Worm (Caenorhabditis elegans) whole organism, L2 larva: ENCODE data around the gene Y46G5A.39.
"Not testable (repeated sequence)": the region's sequence is repeated elsewhere in the genome, so short reads cannot be mapped to it uniquely, and the experiment has no call there.

Experiments used
- C34F6.9 ChIP-seq: fragments of 150-350 bp; optimal IDR thresholded peaks from 2 replicates; lab custom pipeline; 2014; ENCODE audit warnings: missing biosample characterization, missing genetic modification characterization
- F13H6.1 ChIP-seq: sonication (generic microtip); optimal IDR thresholded peaks from 2 replicates; lab custom pipeline; 2016; ENCODE audit warnings: missing genetic modification characterization, missing compliant biosample characterization
- R02D3.7 ChIP-seq: fragments of 150-350 bp; optimal IDR thresholded peaks from 2 replicates; lab custom pipeline; 2014; ENCODE audit warnings: missing biosample characterization, missing genetic modification characterization
- Y55F3AM.14 ChIP-seq: fragments of 200-800 bp; sonication (Bioruptor generic); optimal IDR thresholded peaks from 2 replicates; lab custom pipeline; 2018; ENCODE audit warnings: mild to moderate bottlenecking, missing genetic modification characterization, missing compliant biosample characterization
- ZK546.5 ChIP-seq: sonication (generic microtip); optimal IDR thresholded peaks from 2 replicates; lab custom pipeline; 2017; ENCODE audit warnings: missing biosample characterization, missing genetic modification characterization
- alr-1 ChIP-seq: fragments of 150-350 bp; optimal IDR thresholded peaks from 2 replicates; lab custom pipeline; 2014; ENCODE audit warnings: missing biosample characterization, missing genetic modification characterization
- aly-2 ChIP-seq: fragments of 150-350 bp; optimal IDR thresholded peaks from 2 replicates; lab custom pipeline; 2014; ENCODE audit warnings: missing biosample characterization, missing genetic modification characterization
- blmp-1 ChIP-seq: sonication (generic microtip); optimal IDR thresholded peaks from 2 replicates; lab custom pipeline; 2017; ENCODE audit warnings: missing genetic modification characterization, mild to moderate bottlenecking, missing compliant biosample characterization, antibody characterized with exemption, moderate library complexity; ENCODE audit not compliant: insufficient read depth
- ceh-16 ChIP-seq: fragments of 150-350 bp; optimal IDR thresholded peaks from 2 replicates; lab custom pipeline; 2014; ENCODE audit warnings: missing biosample characterization, missing genetic modification characterization
- ceh-82 ChIP-seq: fragments of 150-350 bp; optimal IDR thresholded peaks from 2 replicates; lab custom pipeline; 2014; ENCODE audit warnings: missing biosample characterization, missing genetic modification characterization
- crh-2 ChIP-seq: sonication (generic microtip); optimal IDR thresholded peaks from 2 replicates; lab custom pipeline; 2017; ENCODE audit warnings: missing biosample characterization, missing genetic modification characterization
- dmd-4 ChIP-seq: sonication (generic microtip); optimal IDR thresholded peaks from 2 replicates; lab custom pipeline; 2017; ENCODE audit warnings: missing biosample characterization, missing genetic modification characterization
- elt-1 ChIP-seq: fragments of 150-350 bp; optimal IDR thresholded peaks from 2 replicates; lab custom pipeline; 2014; ENCODE audit warnings: missing biosample characterization, missing genetic modification characterization
- elt-3 ChIP-seq: sonication (generic microtip); optimal IDR thresholded peaks from 2 replicates; lab custom pipeline; 2017; ENCODE audit warnings: missing biosample characterization, missing genetic modification characterization
- fos-1 ChIP-seq: fragments of 150-350 bp; optimal IDR thresholded peaks from 2 replicates; lab custom pipeline; 2014; ENCODE audit warnings: missing biosample characterization, missing genetic modification characterization
- gmeb-1 ChIP-seq: fragments of 150-350 bp; optimal IDR thresholded peaks from 2 replicates; lab custom pipeline; 2014; ENCODE audit warnings: missing biosample characterization, missing genetic modification characterization
- lin-11 ChIP-seq: fragments of 150-350 bp; sonication (generic microtip); optimal IDR thresholded peaks from 2 replicates; lab custom pipeline; 2014; ENCODE audit warnings: missing biosample characterization, missing genetic modification characterization, inconsistent platforms, mixed read lengths
- lin-39 ChIP-seq: fragments of 150-350 bp; optimal IDR thresholded peaks from 2 replicates; lab custom pipeline; 2014; ENCODE audit warnings: missing biosample characterization, missing genetic modification reagents, missing genetic modification characterization
- lsy-2 ChIP-seq, 2 experiments: fragments of 150-350 bp in 1 of 2; sonication (generic microtip) in 1 of 2; optimal IDR thresholded peaks; 2 replicates each; lab custom pipeline; 2014 to 2017; ENCODE audit warnings: missing biosample characterization in 2 of 2, missing genetic modification characterization in 2 of 2
- mab-5 ChIP-seq: fragments of 150-350 bp; optimal IDR thresholded peaks from 2 replicates; lab custom pipeline; 2014; ENCODE audit warnings: missing biosample characterization, missing genetic modification characterization
- mbf-1 ChIP-seq: sonication (generic microtip); optimal IDR thresholded peaks from 2 replicates; lab custom pipeline; 2017; ENCODE audit warnings: missing biosample characterization, missing genetic modification characterization
- mdl-1 ChIP-seq, 2 experiments: fragments of 150-350 bp in 1 of 2; sonication (generic microtip) in 1 of 2; optimal IDR thresholded peaks; 2 replicates each; lab custom pipeline; 2017; ENCODE audit warnings: missing biosample characterization in 2 of 2, missing genetic modification characterization in 2 of 2
- nhr-10 ChIP-seq: sonication (generic microtip); optimal IDR thresholded peaks from 2 replicates; lab custom pipeline; 2017; ENCODE audit warnings: missing biosample characterization, missing genetic modification characterization
- nhr-11 ChIP-seq: fragments of 150-350 bp; optimal IDR thresholded peaks from 2 replicates; lab custom pipeline; 2014; ENCODE audit warnings: missing biosample characterization, missing genetic modification characterization
- nhr-12 ChIP-seq: fragments of 150-350 bp; optimal IDR thresholded peaks from 2 replicates; lab custom pipeline; 2014; ENCODE audit warnings: missing biosample characterization, missing genetic modification characterization
- nhr-129 ChIP-seq: fragments of 150-350 bp; optimal IDR thresholded peaks from 2 replicates; lab custom pipeline; 2014; ENCODE audit warnings: missing biosample characterization, missing genetic modification characterization
- nhr-21 ChIP-seq: fragments of 150-350 bp; optimal IDR thresholded peaks from 2 replicates; lab custom pipeline; 2014; ENCODE audit warnings: missing biosample characterization, missing genetic modification characterization
- nhr-23 ChIP-seq: fragments of 150-350 bp; optimal IDR thresholded peaks from 2 replicates; lab custom pipeline; 2014; ENCODE audit warnings: missing biosample characterization, missing genetic modification reagents, missing genetic modification characterization
- nhr-237 ChIP-seq: fragments of 150-350 bp; optimal IDR thresholded peaks from 2 replicates; lab custom pipeline; 2014; ENCODE audit warnings: missing biosample characterization, missing genetic modification characterization
- nhr-25 ChIP-seq: fragments of 150-350 bp; sonication (generic microtip); optimal IDR thresholded peaks from 3 replicates; lab custom pipeline; 2014; ENCODE audit warnings: missing biosample characterization, missing genetic modification characterization
- peb-1 ChIP-seq: fragments of 150-350 bp; optimal IDR thresholded peaks from 2 replicates; lab custom pipeline; 2014; ENCODE audit warnings: missing biosample characterization, missing genetic modification characterization
- sem-4 ChIP-seq: fragments of 150-350 bp; optimal IDR thresholded peaks from 2 replicates; lab custom pipeline; 2014; ENCODE audit warnings: missing biosample characterization, missing genetic modification reagents, missing genetic modification characterization
- skn-1 ChIP-seq: sonication (generic microtip); optimal IDR thresholded peaks from 2 replicates; lab custom pipeline; 2017; ENCODE audit warnings: missing biosample characterization, missing genetic modification characterization
- sma-3 ChIP-seq: sonication (generic microtip); optimal IDR thresholded peaks from 2 replicates; lab custom pipeline; 2016; ENCODE audit warnings: missing genetic modification reagents, missing genetic modification characterization, missing compliant biosample characterization
- sma-9 ChIP-seq, 2 experiments: fragments of 150-350 bp in 1 of 2; sonication (generic microtip) in 1 of 2; optimal IDR thresholded peaks; 2 replicates each; lab custom pipeline; 2014 to 2016; ENCODE audit warnings: missing genetic modification characterization in 2 of 2, mild to moderate bottlenecking in 1 of 2, missing biosample characterization in 1 of 2, missing compliant biosample characterization in 1 of 2, missing genetic modification reagents in 1 of 2, moderate library complexity in 1 of 2
- snpc-4 ChIP-seq: fragments of 150-350 bp; optimal IDR thresholded peaks from 2 replicates; lab custom pipeline; 2014; ENCODE audit warnings: missing biosample characterization, missing genetic modification characterization
- unc-39 ChIP-seq: fragments of 150-350 bp; optimal IDR thresholded peaks from 2 replicates; lab custom pipeline; 2014; ENCODE audit warnings: missing biosample characterization, missing genetic modification characterization
- unc-55 ChIP-seq: fragments of 150-350 bp; sonication (generic microtip); optimal IDR thresholded peaks from 3 replicates; lab custom pipeline; 2014; ENCODE audit warnings: missing biosample characterization, missing genetic modification reagents, missing genetic modification characterization
- unc-62 ChIP-seq: fragments of 150-350 bp; optimal IDR thresholded peaks from 2 replicates; lab custom pipeline; 2014; ENCODE audit warnings: missing biosample characterization, missing genetic modification reagents, missing genetic modification characterization
- ztf-1 ChIP-seq: fragments of 200-800 bp; sonication (Bioruptor generic); conservative IDR thresholded peaks from 2 replicates; pipeline ENCODE4 v1.3.6; 2022; ENCODE audit warnings: missing genetic modification characterization, missing compliant biosample characterization
- ztf-11 ChIP-seq: sonication (generic microtip); optimal IDR thresholded peaks from 2 replicates; lab custom pipeline; 2017; ENCODE audit warnings: missing biosample characterization, missing genetic modification characterization
- ztf-4 ChIP-seq: fragments of 150-350 bp; optimal IDR thresholded peaks from 2 replicates; lab custom pipeline; 2014; ENCODE audit warnings: missing biosample characterization, missing genetic modification characterization

Y46G5A.39 gene

DNA sequence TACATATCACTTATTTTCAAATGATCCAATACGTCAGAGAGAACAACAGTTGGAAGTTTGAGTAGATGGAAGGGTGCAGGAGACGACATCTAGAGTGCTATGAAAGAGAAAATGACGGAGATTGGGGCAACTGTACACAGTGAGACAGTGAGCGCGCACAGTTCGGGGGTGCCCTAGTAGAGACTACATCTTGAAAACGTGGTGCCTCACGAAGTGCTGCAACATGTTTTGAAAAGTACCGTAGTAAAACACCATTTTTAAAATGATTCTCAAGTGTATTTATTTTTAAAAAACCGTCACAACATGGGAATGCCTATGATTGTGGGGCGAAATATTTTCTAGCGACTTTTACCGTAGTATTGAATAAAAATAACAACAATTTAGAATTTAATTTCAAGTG is at the start of gene Y46G5A.39:
Y46G5A.39 (minus strand) TSS at position 101 of the 400 bp plus-strand sequence.
- TF ChIP-seq nhr-12; nhr-129; ZK546.5 (tag; lab: Kevin White, UChicago): not testable (repeated sequence)

DNA sequence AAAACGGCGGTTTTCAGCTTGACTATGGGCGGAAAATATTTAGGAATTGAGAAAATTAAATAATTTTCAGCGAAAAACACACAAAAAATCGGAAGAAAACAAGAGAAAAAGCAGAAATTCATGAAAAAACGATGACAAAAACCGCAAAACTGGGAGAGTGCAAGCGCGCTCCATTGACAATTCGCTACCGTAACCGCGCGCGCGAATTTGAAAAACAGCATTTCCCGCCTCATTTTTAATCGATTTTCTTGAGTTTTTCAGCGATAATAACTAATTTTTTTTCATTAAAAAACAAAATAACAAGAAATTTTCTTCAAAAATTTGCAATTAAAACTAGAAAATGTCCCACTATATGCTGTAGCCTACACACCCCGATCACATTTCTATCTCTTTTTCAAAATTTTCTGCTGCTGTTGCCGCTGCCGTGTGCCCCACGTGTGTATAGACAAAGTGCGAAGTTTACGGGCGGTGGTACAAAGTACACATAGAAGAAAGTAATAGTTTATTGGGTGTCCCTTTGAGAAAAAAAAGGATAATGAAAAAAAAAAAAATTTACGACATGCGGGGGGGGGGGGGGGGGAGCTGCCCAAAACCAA is 46.4 kb upstream of the Y46G5A.39 start:
- TF ChIP-seq unc-39 (tag; lab: Kevin White, UChicago) (no peak), elt-1 (no peak), nhr-21 (tag; lab: Kevin White, UChicago) (peak; percentile 63), gmeb-1 (tag; lab: Kevin White, UChicago) (no peak), R02D3.7 (no peak), C34F6.9 (tag; lab: Kevin White, UChicago) (peak; percentile 1), crh-2 (peak; percentile 66), sma-3 (GFP tag; lab: Kevin White, UChicago) (peak; percentile 23), skn-1 (tag; lab: Kevin White, UChicago) (no peak), ztf-4 (peak; percentile 8), nhr-11 (tag; lab: Kevin White, UChicago) (peak; percentile 66), nhr-25 (peak; percentile 59), blmp-1 (tag; lab: Kevin White, UChicago) (peak; percentile 56), sma-9 (GFP tag; optimal IDR thresholded peaks at IDR 0.05; lab: Kevin White, UChicago) (peak; percentile 85), sma-9 (tag; optimal IDR thresholded peaks at IDR 0.05; lab: Kevin White, UChicago) (no peak), mdl-1 (tag; optimal IDR thresholded peaks at IDR 0.05; lab: Kevin White, UChicago) (peak in 1 of 2 experiments; percentile 54), lsy-2 (tag; optimal IDR thresholded peaks at IDR 0.05; lab: Kevin White, UChicago) (peak; percentile 73 to 89), F13H6.1 (peak; percentile 31), elt-3 (tag; lab: Kevin White, UChicago) (no peak)

DNA sequence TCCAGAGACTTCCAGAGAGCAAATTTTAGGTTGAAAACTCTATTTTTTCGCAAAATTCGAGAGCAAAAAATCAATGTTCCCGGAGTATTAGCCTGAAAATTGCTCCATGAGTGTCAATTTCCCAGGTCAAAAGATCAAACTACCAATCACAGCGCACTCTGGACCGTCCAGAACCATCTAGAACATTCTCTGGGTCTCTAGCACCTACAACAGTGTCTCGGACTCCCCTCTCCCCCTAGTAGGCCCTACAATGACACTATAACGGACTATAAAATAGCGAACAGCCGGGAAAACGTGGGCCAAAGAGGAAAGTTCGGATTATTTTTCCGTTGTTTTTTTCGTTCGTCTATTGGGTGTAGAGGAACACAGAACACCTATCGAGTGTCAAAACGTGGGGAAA is 45.7 kb upstream of the Y46G5A.39 start:
- TF ChIP-seq sem-4 (tag; lab: Kevin White, UChicago) (no peak), nhr-10 (tag; lab: Kevin White, UChicago) (no peak), nhr-237 (no peak), mab-5 (no peak), nhr-129 (no peak), blmp-1 (tag; lab: Kevin White, UChicago) (no peak), dmd-4 (tag; lab: Kevin White, UChicago) (no peak), Y55F3AM.14 (no peak), unc-55 (GFP tag; lab: Kevin White, UChicago) (no peak), ztf-11 (tag; lab: Kevin White, UChicago) (no peak), gmeb-1 (tag; lab: Kevin White, UChicago) (no peak), lsy-2 (tag; optimal IDR thresholded peaks at IDR 0.05; lab: Kevin White, UChicago) (no peak), mbf-1 (tag; lab: Kevin White, UChicago) (no peak), unc-62 (GFP tag; lab: Kevin White, UChicago) (no peak)

DNA sequence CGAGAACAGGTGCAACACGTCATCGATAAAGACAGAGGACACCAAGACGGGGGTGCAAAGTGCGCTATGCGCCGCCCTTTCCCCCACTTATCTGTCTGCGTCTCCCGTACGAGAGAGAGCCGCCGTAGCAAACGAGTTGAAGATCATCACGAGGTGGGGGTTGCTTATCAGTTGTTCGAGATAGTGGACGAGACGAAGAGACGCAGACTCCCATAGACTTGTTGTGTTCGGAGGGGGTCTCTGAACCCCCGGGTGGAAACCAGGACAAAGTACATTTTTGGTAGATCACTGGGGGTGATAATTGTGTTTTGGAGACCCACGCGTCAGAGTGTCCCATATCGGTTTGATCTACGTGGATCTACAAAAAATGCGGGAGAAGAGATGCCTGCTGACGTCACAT is 45.2 kb upstream of the Y46G5A.39 start:
- TF ChIP-seq ZK546.5 (tag; lab: Kevin White, UChicago): no peak
- TF ChIP-seq elt-3 (tag; lab: Kevin White, UChicago): no peak
- peak; percentile 96 for TF ChIP-seq nhr-21 (tag; lab: Kevin White, UChicago)
- no peak for TF ChIP-seq peb-1 (tag; lab: Kevin White, UChicago)
- TF ChIP-seq fos-1 (tag; lab: Kevin White, UChicago): peak; percentile 53
- peak; percentile 77 for TF ChIP-seq gmeb-1 (tag; lab: Kevin White, UChicago)
- TF ChIP-seq lin-39 (tag; lab: Kevin White, UChicago): no peak
- no peak for TF ChIP-seq nhr-11 (tag; lab: Kevin White, UChicago)
- peak; percentile 62 for TF ChIP-seq blmp-1 (tag; lab: Kevin White, UChicago)
- TF ChIP-seq unc-55 (GFP tag; lab: Kevin White, UChicago): no peak
- no peak for TF ChIP-seq nhr-12
- peak; percentile 54 for TF ChIP-seq C34F6.9 (tag; lab: Kevin White, UChicago)
- no peak for TF ChIP-seq alr-1 (tag; lab: Kevin White, UChicago)
- TF ChIP-seq aly-2: no peak
- peak; percentile 73 to 80 for TF ChIP-seq mdl-1 (tag; optimal IDR thresholded peaks at IDR 0.05; lab: Kevin White, UChicago)
- peak; percentile 43 for TF ChIP-seq sem-4 (tag; lab: Kevin White, UChicago)
- TF ChIP-seq unc-39 (tag; lab: Kevin White, UChicago): no peak
- no peak for TF ChIP-seq nhr-23 (tag; lab: Kevin White, UChicago)
- TF ChIP-seq ztf-1 (GFP tag; lab: Robert Waterston, UW): 0 out of 2 replicates have a peak, but pooled peaks have one; percentile 71
- TF ChIP-seq ceh-16 (tag; lab: Kevin White, UChicago): peak; percentile 57
- TF ChIP-seq sma-3 (GFP tag; lab: Kevin White, UChicago): peak; percentile 96
- peak; percentile 91 for TF ChIP-seq F13H6.1
- no peak for TF ChIP-seq unc-62 (GFP tag; lab: Kevin White, UChicago)
- no peak for TF ChIP-seq snpc-4 (tag; lab: Kevin White, UChicago)
- peak; percentile 92 for TF ChIP-seq ztf-4
- TF ChIP-seq lsy-2 (tag; optimal IDR thresholded peaks at IDR 0.05; lab: Kevin White, UChicago): peak in 1 of 2 experiments; percentile 80
- peak; percentile 97 for TF ChIP-seq sma-9 (GFP tag; optimal IDR thresholded peaks at IDR 0.05; lab: Kevin White, UChicago)
- no peak for TF ChIP-seq sma-9 (tag; optimal IDR thresholded peaks at IDR 0.05; lab: Kevin White, UChicago)
- TF ChIP-seq R02D3.7: no peak
- TF ChIP-seq ztf-11 (tag; lab: Kevin White, UChicago): no peak
- TF ChIP-seq Y55F3AM.14: peak; percentile 67
- peak; percentile 15 for TF ChIP-seq lin-11 (tag; lab: Kevin White, UChicago)
- peak; percentile 55 for TF ChIP-seq elt-1
- TF ChIP-seq skn-1 (tag; lab: Kevin White, UChicago): no peak
- TF ChIP-seq ceh-82 (tag; lab: Kevin White, UChicago): no peak
- peak; percentile 2 for TF ChIP-seq nhr-237
- TF ChIP-seq dmd-4 (tag; lab: Kevin White, UChicago): no peak
